Fruit fly (Drosophila melanogaster) whole organism, embryonic: ENCODE data around the gene Capa.

Experiments used
- Bdp1 ChIP-seq: fragments of 200-800 bp; sonication (Bioruptor generic); optimal IDR thresholded peaks from 3 replicates; lab custom pipeline; 2016; ENCODE audit warnings: missing biosample characterization, missing genetic modification characterization
- Blimp-1 ChIP-seq: fragments of 200-800 bp; sonication (Bioruptor generic); optimal IDR thresholded peaks from 3 replicates; lab custom pipeline; 2018; ENCODE audit warnings: missing biosample characterization, missing genetic modification characterization, mild to moderate bottlenecking, moderate library complexity, missing genetic modification reagents
- BtbVII ChIP-seq: fragments of 200-800 bp; sonication (Bioruptor generic); optimal IDR thresholded peaks from 3 replicates; lab custom pipeline; 2017; ENCODE audit warnings: missing biosample characterization, mild to moderate bottlenecking, missing genetic modification characterization
- Bteb2 ChIP-seq: fragments of 200-800 bp; sonication (Bioruptor generic); optimal IDR thresholded peaks from 2 replicates; lab custom pipeline; 2016; ENCODE audit warnings: missing biosample characterization, missing genetic modification characterization
- C15 ChIP-seq: fragments of 200-800 bp; sonication (Bioruptor generic); IDR thresholded peaks from 3 replicates; pipeline ENCODE4 v1.3.6; 2022; ENCODE audit warnings: missing biosample characterization, missing genetic modification characterization
- CG11247 ChIP-seq: fragments of 200-800 bp; sonication (Bioruptor generic); IDR thresholded peaks from 2 replicates; pipeline ENCODE4 v1.3.6; 2022; ENCODE audit warnings: missing biosample characterization, missing genetic modification characterization
- CG11398 ChIP-seq: fragments of 200-800 bp; sonication (Bioruptor generic); optimal IDR thresholded peaks from 2 replicates; lab custom pipeline; 2016; ENCODE audit warnings: missing biosample characterization, missing genetic modification characterization
- CG11504 ChIP-seq: fragments of 200-800 bp; sonication (Bioruptor generic); optimal IDR thresholded peaks from 3 replicates; lab custom pipeline; 2019; ENCODE audit warnings: missing biosample characterization, mild to moderate bottlenecking, missing genetic modification characterization, moderate library complexity
- CG11723 ChIP-seq: fragments of 200-800 bp; sonication (Bioruptor generic); optimal IDR thresholded peaks from 2 replicates; lab custom pipeline; 2017; ENCODE audit warnings: missing biosample characterization, mild to moderate bottlenecking, missing genetic modification characterization
- CG14014 ChIP-seq: fragments of 200-800 bp; sonication (Bioruptor generic); IDR thresholded peaks from 2 replicates; pipeline ENCODE4 v1.3.6; 2022; ENCODE audit warnings: missing biosample characterization, missing genetic modification characterization
- CG14667 ChIP-seq: fragments of 200-800 bp; sonication (Bioruptor generic); IDR thresholded peaks from 2 replicates; pipeline ENCODE4 v1.3.6; 2022; ENCODE audit warnings: missing biosample characterization, missing genetic modification characterization
- CG1602 ChIP-seq: fragments of 200-800 bp; sonication (Bioruptor generic); optimal IDR thresholded peaks from 3 replicates; lab custom pipeline; 2016; ENCODE audit warnings: missing biosample characterization, missing genetic modification characterization
- CG16813 ChIP-seq: fragments of 200-800 bp; sonication (Bioruptor generic); IDR thresholded peaks from 3 replicates; pipeline ENCODE4 v1.3.6; 2022; ENCODE audit warnings: missing biosample characterization, missing genetic modification characterization; ENCODE audit not compliant: partially characterized antibody
- CG17385 ChIP-seq: fragments of 200-800 bp; sonication (Bioruptor generic); optimal IDR thresholded peaks from 3 replicates; lab custom pipeline; 2018; ENCODE audit warnings: missing biosample characterization, mild to moderate bottlenecking, missing genetic modification characterization
- CG17612 ChIP-seq: fragments of 200-800 bp; sonication (Bioruptor generic); IDR thresholded peaks from 2 replicates; pipeline ENCODE4 v1.3.6; 2022; ENCODE audit warnings: missing biosample characterization, missing genetic modification characterization
- CG2120 ChIP-seq: fragments of 200-800 bp; sonication (Bioruptor generic); optimal IDR thresholded peaks from 3 replicates; lab custom pipeline; 2016; ENCODE audit warnings: missing biosample characterization, missing genetic modification characterization
- CG34376 ChIP-seq: fragments of 200-800 bp; sonication (Bioruptor generic); optimal IDR thresholded peaks from 2 replicates; lab custom pipeline; 2018; ENCODE audit warnings: missing biosample characterization, mild to moderate bottlenecking, missing genetic modification characterization
- CG7556 ChIP-seq: fragments of 200-800 bp; sonication (Bioruptor generic); optimal IDR thresholded peaks from 2 replicates; lab custom pipeline; 2017; ENCODE audit warnings: missing biosample characterization, mild to moderate bottlenecking, missing genetic modification characterization
- CG8290 ChIP-seq, 3 experiments: fragments of 200-800 bp; sonication (Bioruptor generic); optimal IDR thresholded peaks; 2 replicates each; lab custom pipeline; 2016 to 2019; ENCODE audit warnings: missing biosample characterization in 3 of 3, missing genetic modification characterization in 3 of 3, mild to moderate bottlenecking in 2 of 3, moderate library complexity in 1 of 3
- CG9817 ChIP-seq: fragments of 200-800 bp; sonication (Bioruptor generic); optimal IDR thresholded peaks from 2 replicates; lab custom pipeline; 2018; ENCODE audit warnings: missing biosample characterization, mild to moderate bottlenecking, missing genetic modification characterization, moderate library complexity
- CG9876 ChIP-seq: fragments of 200-800 bp; sonication (Bioruptor generic); optimal IDR thresholded peaks from 2 replicates; lab custom pipeline; 2016; ENCODE audit warnings: missing biosample characterization, missing genetic modification characterization
- CG9932 ChIP-seq: fragments of 200-800 bp; sonication (Bioruptor generic); IDR thresholded peaks from 2 replicates; pipeline ENCODE4 v1.3.6; 2022; ENCODE audit warnings: missing biosample characterization, missing genetic modification characterization
- Dbx ChIP-seq: fragments of 200-800 bp; sonication (Bioruptor generic); IDR thresholded peaks from 3 replicates; pipeline ENCODE4 v1.3.6; 2022; ENCODE audit warnings: missing biosample characterization, missing genetic modification characterization
- Drgx ChIP-seq: fragments of 200-800 bp; sonication (Bioruptor generic); IDR thresholded peaks from 2 replicates; pipeline ENCODE4 v1.3.6; 2022; ENCODE audit warnings: missing biosample characterization, missing genetic modification characterization
- HLH3B ChIP-seq: fragments of 200-800 bp; sonication (Bioruptor generic); IDR thresholded peaks from 2 replicates; pipeline ENCODE4 v1.3.6; 2022; ENCODE audit warnings: missing biosample characterization, missing genetic modification characterization
- NC2α ChIP-seq: fragments of 200-800 bp; sonication (Bioruptor generic); optimal IDR thresholded peaks from 2 replicates; lab custom pipeline; 2016; ENCODE audit warnings: missing biosample characterization, missing genetic modification characterization
- NC2β ChIP-seq: fragments of 200-800 bp; sonication (Bioruptor generic); optimal IDR thresholded peaks from 2 replicates; lab custom pipeline; 2016; ENCODE audit warnings: missing biosample characterization, missing genetic modification characterization
- Optix ChIP-seq: fragments of 200-800 bp; sonication (Bioruptor generic); IDR thresholded peaks from 3 replicates; pipeline ENCODE4 v1.3.6; 2022; ENCODE audit warnings: missing biosample characterization, missing genetic modification characterization
- Rfx ChIP-seq: fragments of 200-800 bp; sonication (Bioruptor generic); IDR thresholded peaks from 2 replicates; pipeline ENCODE4 v1.3.6; 2022; ENCODE audit warnings: missing biosample characterization, missing genetic modification characterization
- ac ChIP-seq: fragments of 200-800 bp; sonication (Bioruptor generic); optimal IDR thresholded peaks from 3 replicates; lab custom pipeline; 2017; ENCODE audit warnings: missing biosample characterization, mild to moderate bottlenecking, missing genetic modification characterization
- ap ChIP-seq: fragments of 200-800 bp; sonication (Bioruptor generic); IDR thresholded peaks from 2 replicates; pipeline ENCODE4 v1.3.6; 2022; ENCODE audit warnings: missing biosample characterization, missing genetic modification characterization
- chn ChIP-seq: fragments of 200-800 bp; sonication (Bioruptor generic); optimal IDR thresholded peaks from 2 replicates; lab custom pipeline; 2016; ENCODE audit warnings: missing biosample characterization, missing genetic modification characterization
- ci ChIP-seq: fragments of 200-800 bp; sonication (Bioruptor generic); IDR thresholded peaks from 3 replicates; pipeline ENCODE4 v1.3.6; 2022; ENCODE audit warnings: missing biosample characterization, missing genetic modification characterization
- corto ChIP-seq: fragments of 200-800 bp; sonication (Bioruptor generic); optimal IDR thresholded peaks from 2 replicates; lab custom pipeline; 2016; ENCODE audit warnings: missing biosample characterization, mild to moderate bottlenecking, missing genetic modification characterization, moderate library complexity
- dmrt11E ChIP-seq: fragments of 200-800 bp; sonication (Bioruptor generic); optimal IDR thresholded peaks from 3 replicates; lab custom pipeline; 2018; ENCODE audit warnings: missing biosample characterization, mild to moderate bottlenecking, missing genetic modification characterization, moderate library complexity
- en ChIP-seq: fragments of 200-800 bp; sonication (Bioruptor generic); optimal IDR thresholded peaks from 2 replicates; lab custom pipeline; 2016; ENCODE audit warnings: missing biosample characterization, missing genetic modification characterization
- eve ChIP-seq, 2 experiments: fragments of >200 bp; optimal IDR thresholded peaks; 2 replicates each; lab custom pipeline; 2017; ENCODE audit warnings: missing biosample characterization in 2 of 2, missing genetic modification characterization in 2 of 2
- gt ChIP-seq: fragments of 200-800 bp; sonication (Bioruptor generic); IDR thresholded peaks from 2 replicates; pipeline ENCODE4 v1.3.6; 2022; ENCODE audit warnings: missing biosample characterization, missing genetic modification characterization
- kay ChIP-seq: fragments of 200-800 bp; sonication (Bioruptor generic); optimal IDR thresholded peaks from 2 replicates; lab custom pipeline; 2016; ENCODE audit warnings: missing biosample characterization, missing genetic modification characterization
- lab ChIP-seq: fragments of 200-800 bp; sonication (Bioruptor generic); optimal IDR thresholded peaks from 3 replicates; lab custom pipeline; 2017; ENCODE audit warnings: missing biosample characterization, missing genetic modification characterization, mild to moderate bottlenecking, moderate library complexity, missing genetic modification reagents
- lmd ChIP-seq: fragments of 200-800 bp; sonication (Bioruptor generic); IDR thresholded peaks from 2 replicates; pipeline ENCODE4 v1.3.6; 2022; ENCODE audit warnings: missing biosample characterization, missing genetic modification characterization
- oc ChIP-seq: fragments of 200-800 bp; sonication (Bioruptor generic); optimal IDR thresholded peaks from 2 replicates; lab custom pipeline; 2018; ENCODE audit warnings: missing biosample characterization, mild to moderate bottlenecking, missing genetic modification characterization, moderate library complexity
- peb ChIP-seq: fragments of 200-800 bp; sonication (Bioruptor generic); IDR thresholded peaks from 2 replicates; pipeline ENCODE4 v1.3.6; 2022; ENCODE audit warnings: missing biosample characterization, missing genetic modification characterization
- psq ChIP-seq: fragments of 200-800 bp; sonication (Bioruptor generic); optimal IDR thresholded peaks from 2 replicates; lab custom pipeline; 2017; ENCODE audit warnings: missing biosample characterization, missing genetic modification characterization
- sens-2 ChIP-seq: fragments of 200-800 bp; sonication (Bioruptor generic); IDR thresholded peaks from 2 replicates; pipeline ENCODE4 v1.3.6; 2022; ENCODE audit warnings: missing biosample characterization, missing genetic modification characterization
- tll ChIP-seq, 2 experiments: fragments of 200-800 bp in 1 of 2; fragments of >200 bp in 1 of 2; sonication (Bioruptor generic) in 1 of 2; optimal IDR thresholded peaks; 2 replicates each; lab custom pipeline; 2017 to 2019; ENCODE audit warnings: missing biosample characterization in 2 of 2, missing genetic modification characterization in 2 of 2, mild to moderate bottlenecking in 1 of 2, moderate library complexity in 1 of 2
- twi ChIP-seq: fragments of 200-800 bp; optimal IDR thresholded peaks from 2 replicates; lab custom pipeline; 2019; ENCODE audit warnings: missing biosample characterization, mild to moderate bottlenecking, missing genetic modification characterization, moderate library complexity
- usp ChIP-seq: fragments of >200 bp; optimal IDR thresholded peaks from 2 replicates; lab custom pipeline; 2017; ENCODE audit warnings: missing biosample characterization, missing genetic modification characterization

The Capa gene

DNA sequence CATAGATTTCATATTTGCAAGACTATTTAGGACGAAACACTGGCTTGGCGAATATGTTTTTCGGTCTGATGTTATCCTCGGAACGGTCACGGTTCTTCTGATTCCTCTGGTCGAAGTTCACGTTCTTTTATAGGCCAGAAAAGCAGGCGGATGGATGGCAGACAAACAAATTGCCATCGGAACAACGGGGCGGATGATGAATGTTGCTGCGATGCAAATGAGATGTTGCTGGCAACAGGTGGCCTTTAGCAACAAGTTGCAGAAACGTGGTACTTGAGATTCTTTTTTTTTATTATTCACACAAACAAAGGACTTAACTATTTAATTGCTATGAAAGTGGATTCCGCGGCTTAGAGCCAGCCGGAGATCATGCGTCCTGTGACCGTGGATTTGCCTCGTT lies at the start of gene Capa:
Gene Capa, minus strand, starts transcription at position 101 of the 400 bp plus-strand sequence.
- TF ChIP-seq peb (GFP tag; lab: Robert Waterston, UW), result no peak
- TF ChIP-seq CG16813 (GFP tag; lab: Robert Waterston, UW), result no peak
- TF ChIP-seq CG11504 (tag; lab: Kevin White, UChicago), result peak; percentile 80
- no peak for TF ChIP-seq ap (GFP tag; lab: Robert Waterston, UW)
- no peak for TF ChIP-seq CG9876

DNA sequence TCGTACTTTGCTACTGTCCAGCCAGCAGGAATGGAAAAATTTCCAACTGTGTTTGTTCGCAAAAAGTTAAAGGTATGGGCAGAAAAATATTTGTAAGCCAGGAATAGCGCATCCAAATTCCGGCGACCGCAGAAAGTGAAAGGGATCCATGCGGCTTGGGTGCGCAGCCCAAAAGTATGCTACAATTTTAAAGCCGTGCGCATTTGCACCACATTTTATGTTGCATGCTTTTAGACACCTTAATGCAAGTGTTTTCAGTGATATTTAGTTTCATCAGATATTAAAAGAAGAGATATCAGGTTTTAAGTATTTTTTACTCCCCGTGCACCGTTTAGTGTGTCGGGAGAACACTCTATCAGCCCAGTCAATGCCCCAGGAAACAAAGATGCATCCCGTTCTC lies 49.0 kb upstream of the Capa start:
- no peak for TF ChIP-seq Drgx (GFP tag; lab: Robert Waterston, UW)
- TF ChIP-seq HLH3B (GFP tag; lab: Robert Waterston, UW), result no peak
- peak; percentile 93 for TF ChIP-seq CG17612 (GFP tag; lab: Robert Waterston, UW)
- peak; percentile 73 for TF ChIP-seq Blimp-1
- TF ChIP-seq CG9817 (tag; lab: Kevin White, UChicago), result no peak
- TF ChIP-seq CG8290 (GFP tag; optimal IDR thresholded peaks at IDR 0.05; lab: Kevin White, UChicago), result peak; percentile 94
- TF ChIP-seq CG8290 (tag; optimal IDR thresholded peaks at IDR 0.05; lab: Kevin White, UChicago), result peak; percentile 2 to 74

DNA sequence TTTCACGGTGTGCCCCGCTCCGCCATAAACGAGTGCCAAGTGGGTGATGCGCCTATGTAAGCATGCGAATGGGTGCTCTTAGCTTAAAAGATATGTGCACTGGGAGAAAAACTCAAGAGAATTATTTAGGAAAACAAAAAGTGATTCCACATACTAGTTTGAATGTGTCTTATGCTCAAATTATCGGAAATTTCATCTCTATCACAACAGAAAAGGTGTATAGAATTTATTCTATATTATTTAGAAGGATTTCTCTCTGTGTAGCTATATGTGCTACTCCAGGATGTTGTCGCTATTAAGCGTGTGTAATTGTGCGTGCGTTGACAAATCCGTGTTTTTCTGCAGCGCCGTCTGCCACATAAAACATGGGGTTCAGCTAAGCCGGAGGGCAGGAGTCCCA lies 45.2 kb upstream of the Capa start:
- TF ChIP-seq Dbx (GFP tag; lab: Robert Waterston, UW) (0 out of 3 replicates have a peak, but pooled peaks have one; percentile 15), Optix (GFP tag; lab: Robert Waterston, UW) (no peak), eve (GFP tag; optimal IDR thresholded peaks at IDR 0.05; lab: Kevin White, UChicago) (no peak), Bteb2 (no peak), CG34376 (GFP tag; lab: Kevin White, UChicago) (no peak), NC2α (GFP tag; lab: Kevin White, UChicago) (no peak), kay (GFP tag; lab: Kevin White, UChicago) (no peak), NC2β (no peak), Bdp1 (no peak), CG2120 (GFP tag; lab: Kevin White, UChicago) (peak; percentile 35), psq (GFP tag; lab: Kevin White, UChicago) (no peak), ci (GFP tag; lab: Robert Waterston, UW) (0 out of 3 replicates have a peak, but pooled peaks have one; percentile 28), Rfx (GFP tag; lab: Robert Waterston, UW) (peak; percentile 44; the same call in 1 of the 2 replicates), en (no peak), CG17385 (no peak), twi (tag; lab: Kevin White, UChicago) (no peak), CG1602 (GFP tag; lab: Kevin White, UChicago) (no peak), sens-2 (no peak), gt (GFP tag; lab: Robert Waterston, UW) (no peak), lab (GFP tag; lab: Kevin White, UChicago) (peak; percentile 30), CG14014 (GFP tag; lab: Robert Waterston, UW) (0 out of 2 replicates have a peak, but pooled peaks have one; percentile 31), lmd (GFP tag; lab: Robert Waterston, UW) (no peak), ac (no peak), CG14667 (GFP tag; lab: Robert Waterston, UW) (no peak; the same call in 1 of the 2 replicates), C15 (GFP tag; lab: Robert Waterston, UW) (no peak), CG11504 (tag; lab: Kevin White, UChicago) (peak; percentile 11), CG9932 (GFP tag; lab: Robert Waterston, UW) (peak; percentile 44), usp (GFP tag; lab: Kevin White, UChicago) (no peak), tll (GFP tag; optimal IDR thresholded peaks at IDR 0.05; lab: Kevin White, UChicago) (no peak), corto (no peak), CG11247 (0 out of 2 replicates have a peak, but pooled peaks have one; percentile 29), dmrt11E (no peak), BtbVII (GFP tag; lab: Kevin White, UChicago) (no peak), CG11723 (no peak), oc (tag; lab: Kevin White, UChicago) (no peak), CG7556 (GFP tag; lab: Kevin White, UChicago) (peak; percentile 4), chn (GFP tag; lab: Kevin White, UChicago) (no peak), CG11398 (GFP tag; lab: Kevin White, UChicago) (no peak)
